Worm (Caenorhabditis elegans) whole organism, mixed stage, embryonic: ENCODE results near the gene fbxa-127.

Source experiments
- elt-3 ChIP-seq: fragments of 150-350 bp; optimal IDR thresholded peaks from 2 replicates; lab custom pipeline; 2014; ENCODE audit warnings: missing biosample characterization, missing genetic modification characterization
- lin-13 ChIP-seq: fragments of 150-350 bp; optimal IDR thresholded peaks from 2 replicates; lab custom pipeline; 2014; ENCODE audit warnings: missing biosample characterization, missing genetic modification characterization
- mep-1 ChIP-seq: fragments of 150-350 bp; optimal IDR thresholded peaks from 2 replicates; lab custom pipeline; 2017; ENCODE audit warnings: missing biosample characterization, missing genetic modification reagents, missing genetic modification characterization, inconsistent platforms
- nhr-76 ChIP-seq: sonication (generic microtip); optimal IDR thresholded peaks from 2 replicates; lab custom pipeline; 2017; ENCODE audit warnings: missing biosample characterization, missing genetic modification characterization
- unc-62 ChIP-seq: fragments of 150-350 bp; optimal IDR thresholded peaks from 2 replicates; lab custom pipeline; 2014; ENCODE audit warnings: missing biosample characterization, missing genetic modification reagents, missing genetic modification characterization

ce11 chrV:16747031-16747672, 18.6 kb downstream of the fbxa-127 start, which contains the start of gene dkf-2:
- TF ChIP-seq elt-3: no peak
- TF ChIP-seq unc-62: no peak
- TF ChIP-seq lin-13 (tag; lab: Kevin White, UChicago): no peak
- no peak for TF ChIP-seq nhr-76 (tag; lab: Kevin White, UChicago)
- no peak for TF ChIP-seq mep-1 (tag; lab: Kevin White, UChicago)
